Worm (Caenorhabditis elegans): ENCODE measurements around the gene vit-3.
A peak's percentile ranks its signal among the peaks of the same experiment; 100 is the strongest.

Gene vit-3

ce11 chrX:3590510-3590909 is 18.2 kb upstream of the vit-3 start:
- TF ChIP-seq nhr-129 (tag; optimal IDR thresholded peaks at IDR 0.05) (no peak), lin-39 (tag; optimal IDR thresholded peaks at IDR 0.05) (no peak), mbf-1 (tag; optimal IDR thresholded peaks at IDR 0.05) (no peak), sem-4 (tag; optimal IDR thresholded peaks at IDR 0.05) (no peak), R02D3.7 (tag; optimal IDR thresholded peaks at IDR 0.05) (no peak), gmeb-1 (tag; optimal IDR thresholded peaks at IDR 0.05) (no peak), blmp-1 (tag; optimal IDR thresholded peaks at IDR 0.05; ENCODE audit: insufficient read depth) (no peak), snpc-4 (tag; optimal IDR thresholded peaks at IDR 0.05) (no peak)

- TF ChIP-seq mab-5 (tag; optimal IDR thresholded peaks at IDR 0.05) (no peak), ceh-16 (tag; optimal IDR thresholded peaks at IDR 0.05) (no peak), unc-55 (GFP tag; optimal IDR thresholded peaks at IDR 0.05) (no peak), aly-2 (tag; optimal IDR thresholded peaks at IDR 0.05) (no peak), R02D3.7 (tag; optimal IDR thresholded peaks at IDR 0.05) (no peak), ztf-4 (tag; optimal IDR thresholded peaks at IDR 0.05) (no peak), ztf-11 (tag; optimal IDR thresholded peaks at IDR 0.05) (no peak), F13H6.1 (tag; optimal IDR thresholded peaks at IDR 0.05) (no peak), egl-27 (tag; optimal IDR thresholded peaks at IDR 0.05) (no peak), unc-62 (GFP tag; optimal IDR thresholded peaks at IDR 0.05) (no peak), unc-39 (tag; optimal IDR thresholded peaks at IDR 0.05) (no peak), lin-11 (tag; optimal IDR thresholded peaks at IDR 0.05) (no peak), ztf-1 (GFP tag; conservative IDR thresholded peaks at IDR 0.05) (no peak), C34F6.9 (tag; optimal IDR thresholded peaks at IDR 0.05) (no peak)
Measured at ce11 chrX:3585625-3586024, 13.3 kb upstream of the vit-3 start, which contains the start of gene T27A10.2. Gene T27A10.2, plus strand, starts transcription at chrX:3585957.

- TF ChIP-seq nhr-21 (tag; optimal IDR thresholded peaks at IDR 0.05) = no peak
- no peak for TF ChIP-seq crh-2 (tag; optimal IDR thresholded peaks at IDR 0.05)
Measured at ce11 chrX:3584481-3584880, 12.1 kb upstream of the vit-3 start.

ce11 chrX:3583436-3583835 is 11.1 kb upstream of the vit-3 start:
- TF ChIP-seq ceh-82 (tag; optimal IDR thresholded peaks at IDR 0.05) (no peak), sma-9 (GFP tag; optimal IDR thresholded peaks at IDR 0.05) (peak; percentile 37), sma-9 (tag; optimal IDR thresholded peaks at IDR 0.05) (no peak)

ce11 chrX:3581813-3582212 is 9.5 kb upstream of the vit-3 start:
- TF ChIP-seq lin-11 (tag; optimal IDR thresholded peaks at IDR 0.05) (no peak), lin-13 (GFP tag; optimal IDR thresholded peaks at IDR 0.05) (no peak), aly-2 (tag; optimal IDR thresholded peaks at IDR 0.05) (no peak), nhr-12 (tag; optimal IDR thresholded peaks at IDR 0.05) (no peak), snpc-4 (tag; optimal IDR thresholded peaks at IDR 0.05) (no peak), crh-2 (tag; optimal IDR thresholded peaks at IDR 0.05) (no peak), sma-9 (GFP tag; optimal IDR thresholded peaks at IDR 0.05) (peak; percentile 7), sma-9 (tag; optimal IDR thresholded peaks at IDR 0.05) (no peak), ama-1 (optimal IDR thresholded peaks at IDR 0.05) (no peak)

- TF ChIP-seq ztf-1 (GFP tag; conservative IDR thresholded peaks at IDR 0.05) (no peak), crh-2 (tag; optimal IDR thresholded peaks at IDR 0.05) (peak; percentile 55), gmeb-1 (tag; optimal IDR thresholded peaks at IDR 0.05) (peak; percentile 37), fos-1 (tag; optimal IDR thresholded peaks at IDR 0.05) (peak; percentile 98), unc-39 (tag; optimal IDR thresholded peaks at IDR 0.05) (no peak), sma-9 (GFP tag; optimal IDR thresholded peaks at IDR 0.05) (peak; percentile 27), sma-9 (tag; optimal IDR thresholded peaks at IDR 0.05) (no peak)
Measured at ce11 chrX:3576239-3576638, 3.9 kb upstream of the vit-3 start, which contains the start of gene ckc-1. Gene ckc-1, plus strand, starts transcription at chrX:3576606.

- TF ChIP-seq lsy-2 (tag; optimal IDR thresholded peaks at IDR 0.05) = no peak
- TF ChIP-seq alr-1 (tag; optimal IDR thresholded peaks at IDR 0.05) = no peak
- TF ChIP-seq nhr-237 (tag; optimal IDR thresholded peaks at IDR 0.05) = no peak
- no peak for TF ChIP-seq elt-3 (tag; optimal IDR thresholded peaks at IDR 0.05)
- no peak for TF ChIP-seq lin-13 (GFP tag; optimal IDR thresholded peaks at IDR 0.05)
- no peak for TF ChIP-seq blmp-1 (tag; optimal IDR thresholded peaks at IDR 0.05; ENCODE audit: insufficient read depth)
- no peak for TF ChIP-seq sma-3 (GFP tag; optimal IDR thresholded peaks at IDR 0.05)
- TF ChIP-seq nhr-6 (tag; optimal IDR thresholded peaks at IDR 0.05) = no peak
- no peak for TF ChIP-seq gmeb-1 (tag; optimal IDR thresholded peaks at IDR 0.05)
- no peak for TF ChIP-seq skn-1 (tag; optimal IDR thresholded peaks at IDR 0.05)
- no peak for TF ChIP-seq nhr-129 (tag; optimal IDR thresholded peaks at IDR 0.05)
- no peak for TF ChIP-seq mab-5 (tag; optimal IDR thresholded peaks at IDR 0.05)
Measured at ce11 chrX:3573482-3573881, 1.1 kb upstream of the vit-3 start, which contains the start of gene T27A10.5. Gene T27A10.5, minus strand, starts transcription at chrX:3573582.
